Worm (Caenorhabditis elegans) whole organism, L2 larva: ENCODE results near the gene prmt-4.

Source experiments
- C34F6.9 ChIP-seq: fragments of 150-350 bp; optimal IDR thresholded peaks from 2 replicates; lab custom pipeline; 2014; ENCODE audit warnings: missing biosample characterization, missing genetic modification characterization
- F13H6.1 ChIP-seq: sonication (generic microtip); optimal IDR thresholded peaks from 2 replicates; lab custom pipeline; 2016; ENCODE audit warnings: missing genetic modification characterization, missing compliant biosample characterization
- ama-1 ChIP-seq: fragments of 150-350 bp; optimal IDR thresholded peaks from 2 replicates; lab custom pipeline; 2018; ENCODE audit warnings: inconsistent platforms
- blmp-1 ChIP-seq: sonication (generic microtip); optimal IDR thresholded peaks from 2 replicates; lab custom pipeline; 2017; ENCODE audit warnings: missing genetic modification characterization, mild to moderate bottlenecking, missing compliant biosample characterization, antibody characterized with exemption, moderate library complexity; ENCODE audit not compliant: insufficient read depth
- ceh-16 ChIP-seq: fragments of 150-350 bp; optimal IDR thresholded peaks from 2 replicates; lab custom pipeline; 2014; ENCODE audit warnings: missing biosample characterization, missing genetic modification characterization
- crh-2 ChIP-seq: sonication (generic microtip); optimal IDR thresholded peaks from 2 replicates; lab custom pipeline; 2017; ENCODE audit warnings: missing biosample characterization, missing genetic modification characterization
- dmd-4 ChIP-seq: sonication (generic microtip); optimal IDR thresholded peaks from 2 replicates; lab custom pipeline; 2017; ENCODE audit warnings: missing biosample characterization, missing genetic modification characterization
- egl-27 ChIP-seq: sonication (generic microtip); optimal IDR thresholded peaks from 3 replicates; lab custom pipeline; 2017; ENCODE audit warnings: missing biosample characterization, missing genetic modification reagents, missing genetic modification characterization
- elt-3 ChIP-seq: sonication (generic microtip); optimal IDR thresholded peaks from 2 replicates; lab custom pipeline; 2017; ENCODE audit warnings: missing biosample characterization, missing genetic modification characterization
- fos-1 ChIP-seq: fragments of 150-350 bp; optimal IDR thresholded peaks from 2 replicates; lab custom pipeline; 2014; ENCODE audit warnings: missing biosample characterization, missing genetic modification characterization
- gmeb-1 ChIP-seq: fragments of 150-350 bp; optimal IDR thresholded peaks from 2 replicates; lab custom pipeline; 2014; ENCODE audit warnings: missing biosample characterization, missing genetic modification characterization
- mab-5 ChIP-seq: fragments of 150-350 bp; optimal IDR thresholded peaks from 2 replicates; lab custom pipeline; 2014; ENCODE audit warnings: missing biosample characterization, missing genetic modification characterization
- mdl-1 ChIP-seq, 2 experiments: fragments of 150-350 bp in 1 of 2; sonication (generic microtip) in 1 of 2; optimal IDR thresholded peaks; 2 replicates each; lab custom pipeline; 2017; ENCODE audit warnings: missing biosample characterization in 2 of 2, missing genetic modification characterization in 2 of 2
- nhr-237 ChIP-seq: fragments of 150-350 bp; optimal IDR thresholded peaks from 2 replicates; lab custom pipeline; 2014; ENCODE audit warnings: missing biosample characterization, missing genetic modification characterization
- peb-1 ChIP-seq: fragments of 150-350 bp; optimal IDR thresholded peaks from 2 replicates; lab custom pipeline; 2014; ENCODE audit warnings: missing biosample characterization, missing genetic modification characterization
- sma-3 ChIP-seq: sonication (generic microtip); optimal IDR thresholded peaks from 2 replicates; lab custom pipeline; 2016; ENCODE audit warnings: missing genetic modification reagents, missing genetic modification characterization, missing compliant biosample characterization
- snpc-4 ChIP-seq: fragments of 150-350 bp; optimal IDR thresholded peaks from 2 replicates; lab custom pipeline; 2014; ENCODE audit warnings: missing biosample characterization, missing genetic modification characterization
- unc-39 ChIP-seq: fragments of 150-350 bp; optimal IDR thresholded peaks from 2 replicates; lab custom pipeline; 2014; ENCODE audit warnings: missing biosample characterization, missing genetic modification characterization
- ztf-1 ChIP-seq: fragments of 200-800 bp; sonication (Bioruptor generic); conservative IDR thresholded peaks from 2 replicates; pipeline ENCODE4 v1.3.6; 2022; ENCODE audit warnings: missing genetic modification characterization, missing compliant biosample characterization

Gene prmt-4

ce11 chrIV:554005-554404, 49.4 kb downstream of the prmt-4 start:
- no peak for TF ChIP-seq mdl-1 (tag; optimal IDR thresholded peaks at IDR 0.05; lab: Kevin White, UChicago)
- TF ChIP-seq dmd-4 = no peak
- TF ChIP-seq mab-5 (tag; lab: Kevin White, UChicago) = no peak
- TF ChIP-seq elt-3 (tag; lab: Kevin White, UChicago) = no peak
- TF ChIP-seq ceh-16 = no peak
- TF ChIP-seq gmeb-1 (tag; lab: Kevin White, UChicago) = no peak
- TF ChIP-seq egl-27 (tag; lab: Kevin White, UChicago) = no peak
- no peak for TF ChIP-seq blmp-1 (tag; lab: Kevin White, UChicago)
- TF ChIP-seq F13H6.1 (tag; lab: Kevin White, UChicago) = no peak
- no peak for TF ChIP-seq unc-39 (tag; lab: Kevin White, UChicago)
- TF ChIP-seq C34F6.9 = no peak
- no peak for TF ChIP-seq crh-2 (tag; lab: Kevin White, UChicago)
- TF ChIP-seq ztf-1 = no peak
- no peak for TF ChIP-seq sma-3 (GFP tag; lab: Kevin White, UChicago)
- TF ChIP-seq peb-1 = no peak
- TF ChIP-seq snpc-4 (tag; lab: Kevin White, UChicago) = no peak
- TF ChIP-seq ama-1 (lab: Kevin White, UChicago) = no peak
- TF ChIP-seq nhr-237 (tag; lab: Kevin White, UChicago) = no peak
- TF ChIP-seq fos-1 = no peak
